Fruit fly (Drosophila melanogaster) whole organism, larva: ENCODE data around the gene Nfs1.
"Not testable (repeated sequence)": the region's sequence is repeated elsewhere in the genome, so short reads cannot be mapped to it uniquely, and the experiment has no call there.

Experiments
- noc ChIP-seq: fragments of 200-800 bp; sonication (Bioruptor generic); optimal IDR thresholded peaks from 3 replicates; lab custom pipeline; 2019; ENCODE audit warnings: missing biosample characterization, mild to moderate bottlenecking, missing genetic modification characterization, moderate library complexity

Nfs1 gene

DNA sequence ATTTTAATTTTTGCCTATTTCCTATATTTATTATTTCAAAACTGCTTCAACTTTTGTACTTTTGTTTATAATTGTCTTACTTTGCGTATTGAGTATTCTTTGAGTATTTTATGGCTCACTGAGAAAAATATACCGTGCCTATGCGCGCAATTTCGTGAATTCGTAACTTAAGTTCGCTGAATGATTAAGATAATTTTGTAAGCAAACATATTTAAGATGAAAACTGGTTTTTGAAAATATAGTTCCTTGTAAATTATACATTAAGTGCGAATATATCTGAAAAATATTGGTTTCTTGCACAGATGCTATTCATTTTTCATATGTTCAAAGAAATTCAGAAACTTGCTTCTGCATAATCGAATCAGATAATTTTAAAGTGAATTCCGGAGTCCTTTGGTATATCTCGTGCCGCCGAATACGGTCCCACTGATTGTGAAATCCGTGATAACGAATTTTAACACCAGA is at the start of gene Nfs1, which contains the start of gene CG18787:
Gene Nfs1, plus strand, starts transcription at position 415 of the 465 bp plus-strand sequence.
Gene CG18787, minus strand, starts transcription at position 101 of the 465 bp plus-strand sequence.
- TF ChIP-seq noc (tag; lab: Kevin White, UChicago) = not testable (repeated sequence)

DNA sequence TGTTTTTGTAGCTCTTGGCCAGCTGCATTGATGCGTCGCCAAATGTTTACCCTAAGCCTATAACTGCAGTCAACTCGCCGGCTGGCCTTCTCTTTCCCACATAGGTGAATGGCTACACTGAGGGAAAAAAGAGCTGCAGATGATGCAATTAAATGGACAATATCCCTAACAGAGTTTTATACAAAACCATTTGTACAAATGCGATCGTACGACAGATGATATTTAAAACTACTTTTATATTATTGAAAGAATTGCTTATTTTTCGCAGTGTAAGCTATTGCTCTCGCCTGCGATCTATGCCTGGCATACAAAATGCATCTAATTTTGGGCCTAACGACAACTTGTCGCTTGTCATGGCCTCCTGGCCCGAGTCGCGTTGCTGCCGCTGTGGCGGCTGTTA is 49.5 kb upstream of the Nfs1 start:
- TF ChIP-seq noc (tag; lab: Kevin White, UChicago) = no peak

dm6 chr2L:11955839-11956238 is 43.6 kb upstream of the Nfs1 start:
- no peak for TF ChIP-seq noc (tag; lab: Kevin White, UChicago)

- no peak for TF ChIP-seq noc (tag; lab: Kevin White, UChicago)
These were observed 40.7 kb upstream of the Nfs1 start for dm6 chr2L:11958729-11959128.

DNA sequence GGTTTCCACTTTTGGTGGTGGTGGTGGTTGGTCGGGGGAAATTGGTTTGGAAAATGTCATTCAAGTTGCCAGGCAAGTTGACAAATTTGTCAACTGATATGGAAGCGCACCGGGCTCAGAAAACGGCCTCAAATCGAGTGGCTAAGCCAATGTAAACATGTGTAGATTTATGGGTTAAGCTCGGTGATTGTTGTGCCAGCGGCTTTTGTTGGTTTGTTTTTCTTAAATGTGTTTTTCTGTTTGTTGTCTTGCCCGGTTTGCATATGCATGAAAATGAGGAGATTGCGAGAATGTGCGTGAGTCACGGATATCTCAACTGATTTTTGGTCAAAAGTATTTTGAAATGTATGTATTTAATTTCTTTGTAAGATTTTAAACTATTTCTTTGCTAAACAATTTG is 38.5 kb upstream of the Nfs1 start:
- no peak for TF ChIP-seq noc (tag; lab: Kevin White, UChicago)

dm6 chr2L:11963422-11964322 is 35.8 kb upstream of the Nfs1 start:
- TF ChIP-seq noc (tag; lab: Kevin White, UChicago) = no peak

DNA sequence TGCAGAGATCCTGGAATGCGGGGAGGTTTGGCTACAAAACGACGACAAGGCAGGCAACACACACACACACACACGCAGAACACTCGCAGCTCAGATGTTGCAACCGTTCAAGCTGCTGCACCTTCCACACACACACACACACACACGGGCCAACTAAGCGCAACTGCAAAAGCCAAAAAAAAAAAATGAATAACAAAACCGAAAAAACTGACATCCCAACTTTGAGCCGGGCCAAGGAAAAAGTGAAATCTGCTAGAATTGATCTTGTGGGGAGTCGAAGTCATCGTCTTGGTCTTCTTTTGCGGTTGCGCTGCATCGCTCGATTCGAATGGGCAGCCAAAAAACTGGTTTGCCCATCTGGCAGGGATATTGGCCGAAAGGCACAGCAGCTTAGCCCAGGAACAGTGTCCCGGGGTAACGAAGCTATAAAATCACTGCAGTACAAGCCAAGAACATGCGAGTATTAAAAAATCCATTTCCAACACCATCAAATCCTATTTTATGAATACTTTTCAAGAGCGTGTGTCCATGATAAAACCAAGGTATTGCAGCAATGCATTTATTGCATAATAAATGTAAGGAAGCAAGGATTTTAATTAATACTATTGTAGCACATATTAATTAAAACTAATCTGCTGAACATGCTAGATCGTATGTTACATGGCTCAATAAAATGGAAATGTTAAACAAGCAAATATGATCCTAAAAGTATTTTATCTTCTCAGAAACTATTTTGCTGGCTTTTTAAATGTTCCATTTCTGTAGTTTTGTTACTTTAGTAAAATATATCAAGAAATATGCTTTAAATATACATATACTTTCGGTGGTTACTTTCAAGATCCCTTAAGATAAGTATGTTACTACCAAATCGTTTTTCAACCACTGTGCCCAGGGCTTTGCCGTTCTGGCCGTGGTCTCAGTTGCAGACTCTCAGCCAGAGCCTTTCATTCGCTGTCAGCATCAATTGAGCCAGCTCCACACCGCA is 33.6 kb upstream of the Nfs1 start:
- no peak for TF ChIP-seq noc (tag; lab: Kevin White, UChicago)

DNA sequence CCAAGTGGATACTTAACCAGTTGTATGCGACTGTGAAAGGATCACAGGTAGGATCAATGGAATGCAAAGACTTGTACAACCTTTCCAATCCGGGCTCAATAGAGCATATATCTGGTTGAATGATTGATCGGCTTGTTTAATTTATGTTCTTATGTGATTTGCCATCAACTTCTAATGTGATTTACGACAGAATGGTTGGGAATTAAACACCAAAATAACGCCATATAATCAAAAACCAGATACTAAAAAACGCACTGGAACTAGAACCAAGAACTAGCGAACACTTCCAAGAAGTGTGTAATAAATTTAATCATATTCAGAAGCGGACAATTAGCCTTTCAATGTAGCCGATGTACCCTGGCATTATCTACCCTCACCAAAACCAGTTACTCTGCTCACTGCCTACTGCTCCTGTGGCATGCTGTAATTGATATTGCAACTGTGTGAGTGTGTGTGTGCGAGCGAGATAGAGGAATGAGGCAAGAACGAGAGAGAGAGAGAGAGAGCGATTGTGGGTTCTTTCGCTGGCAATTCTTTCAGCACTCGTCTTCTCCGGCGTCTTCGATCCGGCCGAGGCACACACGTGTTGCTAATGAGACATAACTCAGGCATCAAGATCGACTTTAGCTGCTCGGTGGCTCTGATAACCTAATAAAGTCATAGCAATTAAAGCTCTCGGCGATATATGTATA is 30.7 kb upstream of the Nfs1 start:
- TF ChIP-seq noc (tag; lab: Kevin White, UChicago) = no peak

DNA sequence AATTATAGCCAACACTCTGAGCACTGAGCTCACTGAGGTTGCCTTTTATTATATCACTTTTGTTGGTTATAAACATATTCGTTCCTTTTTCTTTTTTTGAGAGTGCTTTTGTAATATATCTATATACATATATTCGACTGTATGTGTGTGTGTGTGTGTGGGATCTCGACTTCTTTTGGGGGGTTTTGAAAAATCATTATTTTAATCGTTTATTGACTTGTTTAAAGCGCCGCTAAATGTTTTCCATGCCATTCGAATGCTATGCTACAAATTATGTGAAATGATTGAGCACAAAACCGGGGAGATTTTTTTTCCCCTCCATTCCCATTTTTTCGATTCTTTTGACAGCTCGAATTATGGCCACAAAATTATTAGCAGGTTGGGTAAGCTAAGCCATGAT is 30.0 kb upstream of the Nfs1 start:
- TF ChIP-seq noc (tag; lab: Kevin White, UChicago) = no peak

dm6 chr2L:11970343-11970742 is 29.1 kb upstream of the Nfs1 start:
- TF ChIP-seq noc (tag; lab: Kevin White, UChicago) = no peak

DNA sequence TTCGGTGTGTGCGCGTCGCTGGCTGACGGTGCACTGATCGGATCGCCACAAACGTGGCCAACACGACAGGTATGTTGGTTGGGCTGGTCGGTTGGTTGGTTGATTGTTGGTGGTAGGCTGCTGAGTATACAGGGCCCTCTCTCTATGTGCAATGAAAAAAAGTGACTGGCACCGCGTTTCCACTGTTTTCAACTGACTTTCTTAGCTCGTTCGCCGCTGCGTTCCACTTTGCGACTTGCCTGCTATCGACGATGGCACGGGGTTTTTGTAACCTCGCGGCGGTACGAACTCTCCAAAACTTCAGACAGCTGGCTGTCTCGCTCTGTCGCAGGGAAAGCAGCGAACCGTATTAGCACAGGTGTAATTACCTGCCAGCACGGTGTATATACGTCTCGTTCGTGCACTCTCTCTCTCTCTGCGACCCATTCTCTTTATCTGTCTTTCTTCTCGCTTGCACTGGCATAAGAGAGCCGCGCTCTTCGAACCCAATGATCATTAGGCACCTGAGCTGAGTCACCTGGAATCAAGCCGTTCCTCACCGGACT is 28.5 kb upstream of the Nfs1 start:
- TF ChIP-seq noc (tag; lab: Kevin White, UChicago) = peak; percentile 63

DNA sequence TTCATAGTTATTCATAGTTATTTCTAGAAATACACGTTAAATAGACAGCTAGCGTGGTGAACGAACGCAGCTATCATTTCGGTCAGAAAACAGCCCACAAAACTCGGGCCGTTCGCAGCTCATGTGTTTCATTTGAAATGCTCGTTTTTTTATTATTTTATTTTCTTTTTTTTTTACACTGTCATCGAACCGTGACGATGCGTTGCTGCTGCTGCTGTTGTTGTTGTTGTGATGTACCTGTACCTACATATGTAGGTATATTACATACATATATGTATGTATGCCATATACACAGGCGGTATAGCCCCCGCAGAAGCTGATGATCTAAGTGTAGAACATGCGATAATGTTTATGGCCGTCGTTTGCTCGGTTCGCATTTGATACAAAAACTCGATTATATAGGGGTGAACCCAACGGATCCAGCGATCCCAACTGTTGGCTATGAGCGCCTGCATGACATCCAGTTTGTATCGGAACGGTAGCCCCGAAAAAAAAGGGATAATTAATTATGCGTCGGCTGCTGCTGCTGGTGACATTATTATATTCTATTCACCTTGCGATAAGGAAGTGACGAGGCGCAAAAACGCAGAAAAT is 26.2 kb upstream of the Nfs1 start:
- TF ChIP-seq noc (tag; lab: Kevin White, UChicago) = no peak

DNA sequence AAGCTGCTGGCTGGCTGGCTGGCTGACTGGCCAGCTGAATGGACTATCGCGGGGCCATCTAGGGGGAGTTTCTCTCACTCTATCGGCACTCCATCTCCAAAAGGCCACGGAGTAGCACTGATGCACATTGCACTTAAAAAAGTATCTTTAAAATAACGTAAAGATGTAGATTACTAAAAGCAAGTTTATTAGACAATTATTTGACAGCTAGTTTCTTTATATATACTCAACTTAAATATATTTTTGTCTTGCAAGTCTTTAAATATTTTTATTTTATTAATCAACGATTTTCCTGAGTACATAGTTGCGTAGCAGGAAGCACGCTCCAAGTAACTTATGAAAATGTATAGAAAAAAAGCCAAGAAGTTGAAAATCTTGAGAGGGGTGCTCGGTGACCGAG is 22.5 kb upstream of the Nfs1 start:
- no peak for TF ChIP-seq noc (tag; lab: Kevin White, UChicago)

DNA sequence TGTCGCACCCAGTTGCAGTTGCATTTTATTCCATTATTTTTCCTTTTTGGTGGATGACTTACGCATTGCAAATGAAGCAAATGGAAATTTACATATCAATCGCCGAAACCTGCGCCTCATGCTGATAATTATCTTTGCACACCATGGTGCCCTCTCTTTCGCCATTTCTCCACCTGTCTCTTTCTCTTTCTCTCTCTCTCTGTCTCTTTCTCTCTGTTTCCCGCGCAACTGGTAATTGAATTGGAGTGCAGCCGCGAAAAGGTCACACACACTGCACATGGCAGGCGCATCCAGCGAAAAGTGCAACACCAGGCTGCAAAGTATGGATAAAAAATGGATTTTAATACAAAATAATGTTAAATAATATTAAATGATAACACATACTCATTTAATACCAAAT is 21.7 kb upstream of the Nfs1 start:
- no peak for TF ChIP-seq noc (tag; lab: Kevin White, UChicago)

dm6 chr2L:11980075-11980474 is 19.4 kb upstream of the Nfs1 start:
- TF ChIP-seq noc (tag; lab: Kevin White, UChicago) = no peak
